Fruit fly (Drosophila melanogaster) whole organism, embryonic: ENCODE results near the gene hook.

Source experiments
- Aef1 ChIP-seq: fragments of 200-800 bp; sonication (Bioruptor generic); IDR thresholded peaks from 3 replicates; pipeline ENCODE4 v1.3.6; 2022; ENCODE audit warnings: missing biosample characterization, missing genetic modification characterization
- Asciz ChIP-seq: fragments of 200-800 bp; sonication (Bioruptor generic); optimal IDR thresholded peaks from 2 replicates; lab custom pipeline; 2017; ENCODE audit warnings: missing biosample characterization, mild to moderate bottlenecking, missing genetic modification characterization, missing genetic modification reagents
- Atf-2 ChIP-seq: fragments of 200-800 bp; sonication (Bioruptor generic); optimal IDR thresholded peaks from 2 replicates; lab custom pipeline; 2016; ENCODE audit warnings: missing biosample characterization, missing genetic modification characterization
- CG10147 ChIP-seq: fragments of 200-800 bp; sonication (Bioruptor generic); optimal IDR thresholded peaks from 2 replicates; lab custom pipeline; 2019; ENCODE audit warnings: missing biosample characterization, mild to moderate bottlenecking, missing genetic modification characterization, moderate library complexity
- CG11093 ChIP-seq: fragments of 200-800 bp; sonication (Bioruptor generic); IDR thresholded peaks from 3 replicates; pipeline ENCODE4 v1.3.6; 2022; ENCODE audit warnings: missing biosample characterization, missing genetic modification characterization
- CG13775 ChIP-seq: fragments of 200-800 bp; sonication (Bioruptor generic); optimal IDR thresholded peaks from 3 replicates; lab custom pipeline; 2017; ENCODE audit warnings: missing biosample characterization, mild to moderate bottlenecking, missing genetic modification characterization
- CG17361 ChIP-seq: fragments of 200-800 bp; sonication (Bioruptor generic); IDR thresholded peaks from 3 replicates; pipeline ENCODE4 v1.3.6; 2022; ENCODE audit warnings: missing biosample characterization, missing genetic modification characterization
- CG1832 ChIP-seq: fragments of 200-800 bp; sonication (Bioruptor generic); optimal IDR thresholded peaks from 2 replicates; lab custom pipeline; 2017; ENCODE audit warnings: missing biosample characterization, mild to moderate bottlenecking, missing genetic modification characterization, inconsistent platforms
- CG2116 ChIP-seq: fragments of 200-800 bp; sonication (Bioruptor generic); optimal IDR thresholded peaks from 3 replicates; lab custom pipeline; 2018; ENCODE audit warnings: missing biosample characterization, mild to moderate bottlenecking, missing genetic modification characterization
- CG2678 ChIP-seq: fragments of 200-800 bp; sonication (Bioruptor generic); optimal IDR thresholded peaks from 3 replicates; lab custom pipeline; 2019; ENCODE audit warnings: missing biosample characterization, mild to moderate bottlenecking, missing genetic modification characterization, moderate library complexity
- CG3726 ChIP-seq: fragments of 200-800 bp; sonication (Bioruptor generic); IDR thresholded peaks from 3 replicates; pipeline ENCODE4, ENCODE4 v1.3.6; 2022; ENCODE audit warnings: missing biosample characterization, missing genetic modification characterization
- CG5245 ChIP-seq: fragments of 200-800 bp; sonication (Bioruptor generic); optimal IDR thresholded peaks from 3 replicates; lab custom pipeline; 2016; ENCODE audit warnings: missing biosample characterization, missing genetic modification characterization
- CG6254 ChIP-seq: fragments of 200-800 bp; sonication (Bioruptor generic); optimal IDR thresholded peaks from 3 replicates; lab custom pipeline; 2017; ENCODE audit warnings: mild to moderate bottlenecking, missing biosample characterization, missing genetic modification reagents, missing genetic modification characterization
- CG7839 ChIP-seq: fragments of 200-800 bp; sonication (Bioruptor generic); optimal IDR thresholded peaks from 3 replicates; lab custom pipeline; 2018; ENCODE audit warnings: missing biosample characterization, mild to moderate bottlenecking, missing genetic modification characterization, moderate library complexity
- CG7928 ChIP-seq: fragments of 200-800 bp; sonication (Bioruptor generic); optimal IDR thresholded peaks from 2 replicates; lab custom pipeline; 2017; ENCODE audit warnings: missing biosample characterization, mild to moderate bottlenecking, missing genetic modification characterization
- CG9215 ChIP-seq: fragments of 200-800 bp; sonication (Bioruptor generic); IDR thresholded peaks from 2 replicates; pipeline ENCODE4 v1.3.6; 2022; ENCODE audit warnings: missing biosample characterization, missing genetic modification characterization
- CG9817 ChIP-seq: fragments of 200-800 bp; sonication (Bioruptor generic); optimal IDR thresholded peaks from 2 replicates; lab custom pipeline; 2018; ENCODE audit warnings: missing biosample characterization, mild to moderate bottlenecking, missing genetic modification characterization, moderate library complexity
- Dip2 ChIP-seq: fragments of 200-800 bp; sonication (Bioruptor generic); IDR thresholded peaks from 2 replicates; pipeline ENCODE4 v1.3.6; 2022; ENCODE audit warnings: missing biosample characterization, missing genetic modification characterization
- E2f1 ChIP-seq: fragments of 200-800 bp; sonication (Bioruptor generic); IDR thresholded peaks from 2 replicates; pipeline ENCODE4 v1.3.6; 2022; ENCODE audit warnings: missing biosample characterization, missing genetic modification characterization
- Ets65A ChIP-seq: fragments of 200-800 bp; sonication (Bioruptor generic); peaks from one replicate; lab custom pipeline; 2016; ENCODE audit warnings: missing biosample characterization, missing genetic modification characterization
- Fer2 ChIP-seq: fragments of 200-800 bp; sonication (Bioruptor generic); optimal IDR thresholded peaks from 2 replicates; lab custom pipeline; 2018; ENCODE audit warnings: missing biosample characterization, mild to moderate bottlenecking, missing genetic modification characterization, moderate library complexity
- HHEX ChIP-seq: fragments of 200-800 bp; sonication (Bioruptor generic); optimal IDR thresholded peaks from 3 replicates; lab custom pipeline; 2017; ENCODE audit warnings: missing biosample characterization, mild to moderate bottlenecking, missing genetic modification characterization, missing genetic modification reagents
- HLH3B ChIP-seq: fragments of 200-800 bp; sonication (Bioruptor generic); IDR thresholded peaks from 2 replicates; pipeline ENCODE4 v1.3.6; 2022; ENCODE audit warnings: missing biosample characterization, missing genetic modification characterization
- Hand ChIP-seq: fragments of 200-800 bp; sonication (Bioruptor generic); optimal IDR thresholded peaks from 2 replicates; lab custom pipeline; 2017; ENCODE audit warnings: mild to moderate bottlenecking, missing biosample characterization, missing genetic modification reagents, missing genetic modification characterization
- Hmx ChIP-seq: fragments of 200-800 bp; sonication (Bioruptor generic); optimal IDR thresholded peaks from 2 replicates; lab custom pipeline; 2016; ENCODE audit warnings: missing biosample characterization, missing genetic modification characterization
- NK7.1 ChIP-seq: fragments of 200-800 bp; sonication (Bioruptor generic); optimal IDR thresholded peaks from 3 replicates; lab custom pipeline; 2016; ENCODE audit warnings: missing biosample characterization, missing genetic modification characterization
- Rfx ChIP-seq: fragments of 200-800 bp; sonication (Bioruptor generic); IDR thresholded peaks from 2 replicates; pipeline ENCODE4 v1.3.6; 2022; ENCODE audit warnings: missing biosample characterization, missing genetic modification characterization
- Sry-δ ChIP-seq: fragments of 200-800 bp; sonication (Bioruptor generic); optimal IDR thresholded peaks from 2 replicates; lab custom pipeline; 2016; ENCODE audit warnings: missing biosample characterization, missing genetic modification characterization
- Stat92E ChIP-seq, 3 experiments: fragments of >200 bp in 2 of 3; fragments of 200-800 bp in 1 of 3; sonication (Bioruptor generic) in 1 of 3; optimal IDR thresholded peaks; 2 replicates each; lab custom pipeline; 2017 to 2019; ENCODE audit warnings: missing biosample characterization in 3 of 3, missing genetic modification characterization in 3 of 3, mild to moderate bottlenecking in 1 of 3, moderate library complexity in 1 of 3
- amos ChIP-seq: fragments of 200-800 bp; sonication (Bioruptor generic); IDR thresholded peaks from 2 replicates; pipeline ENCODE4 v1.3.6; 2022; ENCODE audit warnings: missing biosample characterization, missing genetic modification characterization; ENCODE audit not compliant: partially characterized antibody
- bcd ChIP-seq: fragments of 200-800 bp; sonication (Bioruptor generic); optimal IDR thresholded peaks from 2 replicates; lab custom pipeline; 2017; ENCODE audit warnings: missing biosample characterization, mild to moderate bottlenecking, missing genetic modification characterization
- croc ChIP-seq: fragments of 200-800 bp; sonication (Bioruptor generic); conservative IDR thresholded peaks from 3 replicates; pipeline ENCODE4 v1.3.6; 2022; ENCODE audit warnings: missing biosample characterization, missing genetic modification characterization
- cwo ChIP-seq: fragments of 200-800 bp; sonication (Bioruptor generic); optimal IDR thresholded peaks from 3 replicates; lab custom pipeline; 2017; ENCODE audit warnings: missing biosample characterization, missing genetic modification characterization, mild to moderate bottlenecking, moderate library complexity, missing genetic modification reagents
- dysf ChIP-seq: fragments of 200-800 bp; sonication (Bioruptor generic); IDR thresholded peaks from 3 replicates; pipeline ENCODE4 v1.3.6; 2022; ENCODE audit warnings: missing biosample characterization, missing genetic modification characterization
- en ChIP-seq: fragments of 200-800 bp; sonication (Bioruptor generic); optimal IDR thresholded peaks from 2 replicates; lab custom pipeline; 2016; ENCODE audit warnings: missing biosample characterization, missing genetic modification characterization
- eve ChIP-seq, 2 experiments: fragments of >200 bp; optimal IDR thresholded peaks; 2 replicates each; lab custom pipeline; 2017; ENCODE audit warnings: missing biosample characterization in 2 of 2, missing genetic modification characterization in 2 of 2
- lilli ChIP-seq: fragments of 200-800 bp; sonication (Bioruptor generic); optimal IDR thresholded peaks from 3 replicates; lab custom pipeline; 2016; ENCODE audit warnings: missing biosample characterization, missing genetic modification characterization
- lola ChIP-seq, 3 experiments: fragments of >200 bp in 2 of 3; fragments of 200-800 bp in 1 of 3; sonication (Bioruptor generic) in 1 of 3; optimal IDR thresholded peaks; 2 replicates each; lab custom pipeline; 2017 to 2019; ENCODE audit warnings: missing biosample characterization in 3 of 3, missing genetic modification characterization in 3 of 3, mild to moderate bottlenecking in 1 of 3, moderate library complexity in 1 of 3
- maf-S ChIP-seq: fragments of 200-800 bp; sonication (Bioruptor generic); optimal IDR thresholded peaks from 2 replicates; lab custom pipeline; 2016; ENCODE audit warnings: missing biosample characterization, missing genetic modification characterization
- oc ChIP-seq: fragments of 200-800 bp; sonication (Bioruptor generic); optimal IDR thresholded peaks from 2 replicates; lab custom pipeline; 2018; ENCODE audit warnings: missing biosample characterization, mild to moderate bottlenecking, missing genetic modification characterization, moderate library complexity
- pros ChIP-seq: fragments of 200-800 bp; sonication (Bioruptor generic); optimal IDR thresholded peaks from 3 replicates; lab custom pipeline; 2019; ENCODE audit warnings: missing biosample characterization, mild to moderate bottlenecking, missing genetic modification characterization, moderate library complexity
- pum ChIP-seq: fragments of 200-800 bp; sonication (Bioruptor generic); optimal IDR thresholded peaks from 2 replicates; lab custom pipeline; 2016; ENCODE audit warnings: missing biosample characterization, missing genetic modification characterization
- rib ChIP-seq: fragments of 200-800 bp; sonication (Bioruptor generic); IDR thresholded peaks from 2 replicates; pipeline ENCODE4 v1.3.6; 2022; ENCODE audit warnings: missing biosample characterization, missing genetic modification characterization
- sna ChIP-seq: fragments of 200-800 bp; sonication (Bioruptor generic); IDR thresholded peaks from 2 replicates; pipeline ENCODE4 v1.3.6; 2022; ENCODE audit warnings: missing biosample characterization, missing genetic modification characterization; ENCODE audit not compliant: partially characterized antibody
- tin ChIP-seq: fragments of 200-800 bp; sonication (Bioruptor generic); optimal IDR thresholded peaks from 3 replicates; lab custom pipeline; 2016; ENCODE audit warnings: missing biosample characterization, missing genetic modification characterization
- ttk ChIP-seq: fragments of 200-800 bp; sonication (Bioruptor generic); IDR thresholded peaks from 2 replicates; pipeline ENCODE4 v2.1.2; 2022; ENCODE audit warnings: missing biosample characterization, missing genetic modification characterization
- tx ChIP-seq: fragments of 200-800 bp; sonication (Bioruptor generic); optimal IDR thresholded peaks from 2 replicates; lab custom pipeline; 2016; ENCODE audit warnings: missing biosample characterization, missing genetic modification characterization
- zf30C ChIP-seq: fragments of 200-800 bp; sonication (Bioruptor generic); optimal IDR thresholded peaks from 3 replicates; lab custom pipeline; 2018; ENCODE audit warnings: missing biosample characterization, mild to moderate bottlenecking, missing genetic modification characterization

Gene hook

DNA sequence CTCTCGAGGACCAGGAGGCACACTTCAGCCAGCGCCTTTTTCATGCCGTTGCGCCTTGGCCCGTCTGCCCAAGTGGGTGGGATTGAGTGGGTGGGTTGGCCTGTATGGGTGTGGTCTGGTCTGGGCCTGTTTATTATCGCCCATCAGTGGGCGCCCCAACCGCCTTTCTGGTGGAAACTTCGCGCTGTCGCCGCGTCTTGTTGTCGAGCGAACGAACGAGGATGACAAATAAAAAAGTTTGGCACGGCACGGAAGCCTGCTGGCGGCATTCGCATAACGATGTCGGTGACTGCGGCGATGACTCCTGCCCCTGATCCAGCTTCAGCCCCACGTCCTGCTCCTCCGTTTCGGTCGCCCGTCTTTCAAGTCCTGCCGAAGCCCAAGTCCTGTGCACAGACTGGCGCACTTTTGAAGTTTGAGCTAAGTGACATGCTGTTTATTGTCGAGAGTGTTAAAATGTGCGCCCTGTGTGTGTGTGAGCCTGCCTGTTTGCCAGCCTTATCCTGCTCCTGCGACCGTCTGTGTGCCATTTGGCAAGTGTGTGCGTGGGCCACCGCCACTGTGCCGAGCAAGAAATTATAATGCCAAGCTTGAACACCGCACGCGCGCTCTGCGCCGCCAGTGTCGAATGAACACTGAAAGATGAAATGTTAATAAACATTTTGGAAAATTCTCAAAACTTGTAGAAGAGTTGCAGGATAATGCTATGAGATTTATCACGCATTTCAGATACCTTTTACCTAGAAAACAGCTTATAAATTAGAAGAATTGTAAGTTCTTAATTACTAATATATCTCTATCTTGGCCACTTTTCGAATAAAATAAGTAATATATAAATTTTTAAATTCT lies 19.0 kb downstream of the hook start (continued):
- TF ChIP-seq oc, result peak; percentile 28
- TF ChIP-seq CG7928 (GFP tag; lab: Kevin White, UChicago), result peak; percentile 20
- TF ChIP-seq cwo (GFP tag; lab: Kevin White, UChicago), result peak; percentile 69
- TF ChIP-seq Asciz (GFP tag; lab: Kevin White, UChicago), result peak; percentile 70
- TF ChIP-seq tx (GFP tag; lab: Kevin White, UChicago), result no peak
- TF ChIP-seq lola (GFP tag; optimal IDR thresholded peaks at IDR 0.05; lab: Kevin White, UChicago), result peak in 1 of 3 experiments; percentile 46
- TF ChIP-seq Ets65A, result peak; percentile 41
- peak; percentile 47 for TF ChIP-seq E2f1 (GFP tag; lab: Robert Waterston, UW)
- TF ChIP-seq lilli (GFP tag; lab: Kevin White, UChicago), result peak; percentile 61
- TF ChIP-seq Rfx (GFP tag; lab: Robert Waterston, UW), result peak; percentile 57
- TF ChIP-seq HHEX (GFP tag; lab: Kevin White, UChicago), result peak; percentile 73
- peak; percentile 68 for TF ChIP-seq CG13775 (GFP tag; lab: Kevin White, UChicago)
- no peak for TF ChIP-seq amos (GFP tag; lab: Robert Waterston, UW)
- peak; percentile 87 for TF ChIP-seq CG7839 (tag; lab: Kevin White, UChicago)
- TF ChIP-seq maf-S (GFP tag; lab: Kevin White, UChicago), result no peak
- TF ChIP-seq rib (GFP tag; lab: Robert Waterston, UW), result no peak
- peak; percentile 31 for TF ChIP-seq Fer2 (tag; lab: Kevin White, UChicago)
- peak; percentile 58; the same call in 2 of the 3 replicates for TF ChIP-seq Aef1 (GFP tag; lab: Robert Waterston, UW)
- peak; percentile 3 for TF ChIP-seq pum (GFP tag; lab: Kevin White, UChicago)
- no peak for TF ChIP-seq Hmx (GFP tag; lab: Kevin White, UChicago)
- TF ChIP-seq CG11093 (GFP tag; lab: Robert Waterston, UW), result 0 out of 3 replicates have a peak, but pooled peaks have one; percentile 34
- no peak for TF ChIP-seq sna
- TF ChIP-seq NK7.1, result no peak
- peak; percentile 80; the same call in 2 of the 3 replicates for TF ChIP-seq CG17361 (GFP tag; lab: Robert Waterston, UW)
- no peak for TF ChIP-seq Atf-2
- peak; percentile 55; the same call in 2 of the 3 replicates for TF ChIP-seq croc (GFP tag; lab: Robert Waterston, UW)
- TF ChIP-seq Sry-δ (GFP tag; lab: Kevin White, UChicago), result no peak
- peak; percentile 60 for TF ChIP-seq ttk (GFP tag; lab: Robert Waterston, UW)
- TF ChIP-seq CG5245, result peak; percentile 39
- TF ChIP-seq Stat92E (GFP tag; optimal IDR thresholded peaks at IDR 0.05; lab: Kevin White, UChicago), result no peak
- no peak for TF ChIP-seq en (GFP tag; lab: Kevin White, UChicago)
- no peak for TF ChIP-seq CG3726 (GFP tag; lab: Robert Waterston, UW)
- peak; percentile 80 for TF ChIP-seq bcd (GFP tag; lab: Kevin White, UChicago)
- peak; percentile 66 for TF ChIP-seq CG9817 (tag; lab: Kevin White, UChicago)
- TF ChIP-seq CG6254 (GFP tag; lab: Kevin White, UChicago), result peak; percentile 11
- TF ChIP-seq tin (GFP tag; lab: Kevin White, UChicago), result peak; percentile 43
- peak; percentile 70 for TF ChIP-seq HLH3B
- TF ChIP-seq CG9215 (GFP tag; lab: Robert Waterston, UW), result 0 out of 2 replicates have a peak, but pooled peaks have one; percentile 46
- peak; percentile 24 for TF ChIP-seq CG2116 (GFP tag; lab: Kevin White, UChicago)
- no peak for TF ChIP-seq Dip2 (GFP tag; lab: Robert Waterston, UW)
- no peak for TF ChIP-seq CG1832 (GFP tag; lab: Kevin White, UChicago)
- peak; percentile 92 for TF ChIP-seq CG2678 (tag; lab: Kevin White, UChicago)
- TF ChIP-seq Hand (GFP tag; lab: Kevin White, UChicago), result peak; percentile 91
- TF ChIP-seq zf30C (GFP tag; lab: Kevin White, UChicago), result peak; percentile 77
- TF ChIP-seq pros (GFP tag; lab: Kevin White, UChicago), result no peak
- TF ChIP-seq CG10147 (GFP tag; lab: Kevin White, UChicago), result peak; percentile 82
- peak; percentile 79 for TF ChIP-seq dysf (GFP tag; lab: Robert Waterston, UW)
- no peak for TF ChIP-seq eve (GFP tag; optimal IDR thresholded peaks at IDR 0.05; lab: Kevin White, UChicago)
